Fruit fly (Drosophila melanogaster): ENCODE results near the gene eRF3.

The eRF3 gene

dm6 chr2L:12487311-12487710, 53.1 kb downstream of the eRF3 start:
- TF ChIP-seq Myc (optimal IDR thresholded peaks at IDR 0.05) (no peak), ttk (optimal IDR thresholded peaks at IDR 0.05) (no peak), Sin3A (optimal IDR thresholded peaks at IDR 0.05) (no peak), h (optimal IDR thresholded peaks at IDR 0.05) (no peak), psq (optimal IDR thresholded peaks at IDR 0.05) (no peak), insv (optimal IDR thresholded peaks at IDR 0.05) (no peak)

- no peak for TF ChIP-seq psq (optimal IDR thresholded peaks at IDR 0.05)
- TF ChIP-seq ttk (optimal IDR thresholded peaks at IDR 0.05), result no peak
- TF ChIP-seq insv (optimal IDR thresholded peaks at IDR 0.05), result no peak
- no peak for TF ChIP-seq Myc (optimal IDR thresholded peaks at IDR 0.05)
- TF ChIP-seq h (optimal IDR thresholded peaks at IDR 0.05), result no peak
- TF ChIP-seq Sin3A (optimal IDR thresholded peaks at IDR 0.05), result no peak
These were observed 53.6 kb downstream of the eRF3 start for dm6 chr2L:12487823-12488222.

dm6 chr2L:12489470-12489869, 55.2 kb downstream of the eRF3 start:
- TF ChIP-seq ttk (optimal IDR thresholded peaks at IDR 0.05), result no peak
- no peak for TF ChIP-seq Sin3A (optimal IDR thresholded peaks at IDR 0.05)
- TF ChIP-seq h (optimal IDR thresholded peaks at IDR 0.05), result no peak
- no peak for TF ChIP-seq psq (optimal IDR thresholded peaks at IDR 0.05)
- no peak for TF ChIP-seq Myc (optimal IDR thresholded peaks at IDR 0.05)
- TF ChIP-seq insv (optimal IDR thresholded peaks at IDR 0.05), result no peak

All from Kc167 (cell line).